Fruit fly (Drosophila melanogaster): Measurements from ENCODE around the gene Tm2.

Tm2 gene

dm6 chr3R:15262710-15263672 lies 47.0 kb upstream of the Tm2 start, which contains the start of the genes eIF2gamma and Set (continued):
- TF ChIP-seq CG15011 (GFP tag; optimal IDR thresholded peaks at IDR 0.05) = no peak
- peak; percentile 4; the same call in 1 of the 2 replicates for TF ChIP-seq CG17328 (GFP tag; IDR thresholded peaks at IDR 0.05)
- TF ChIP-seq CG6689 (GFP tag; IDR thresholded peaks at IDR 0.05) = no peak
- no peak for TF ChIP-seq odd (GFP tag; optimal IDR thresholded peaks at IDR 0.05)
- TF ChIP-seq ken (GFP tag; IDR thresholded peaks at IDR 0.05) = no peak
- no peak for TF ChIP-seq bcd (GFP tag; optimal IDR thresholded peaks at IDR 0.05)
- no peak for TF ChIP-seq CG32772 (GFP tag; IDR thresholded peaks at IDR 0.05)
- TF ChIP-seq corto (GFP tag; optimal IDR thresholded peaks at IDR 0.05) = no peak
- no peak for TF ChIP-seq Hmr (GFP tag; optimal IDR thresholded peaks at IDR 0.05)
- no peak for TF ChIP-seq CG5953 (GFP tag; IDR thresholded peaks at IDR 0.05)
- no peak for TF ChIP-seq CG17612 (GFP tag; IDR thresholded peaks at IDR 0.05)
- TF ChIP-seq CG12236 (GFP tag; optimal IDR thresholded peaks at IDR 0.05) = no peak
- peak; percentile 54 for TF ChIP-seq CG17829 (tag; optimal IDR thresholded peaks at IDR 0.05)
- no peak for TF ChIP-seq CG17359 (tag; optimal IDR thresholded peaks at IDR 0.05)
- no peak for TF ChIP-seq sr (GFP tag; IDR thresholded peaks at IDR 0.05)
- TF ChIP-seq Kr (GFP tag; optimal IDR thresholded peaks at IDR 0.05) = no peak
- no peak for TF ChIP-seq CG4360 (GFP tag; IDR thresholded peaks at IDR 0.05)
- TF ChIP-seq twi (tag; optimal IDR thresholded peaks at IDR 0.05) = peak; percentile 53
- TF ChIP-seq ci (GFP tag; IDR thresholded peaks at IDR 0.05) = 0 out of 3 replicates have a peak, but pooled peaks have one; percentile 55
- no peak for TF ChIP-seq CG14965 (GFP tag; optimal IDR thresholded peaks at IDR 0.05; ENCODE audit: borderline replicate concordance)
- TF ChIP-seq CoRest (tag; optimal IDR thresholded peaks at IDR 0.05) = no peak
- TF ChIP-seq aop (GFP tag; IDR thresholded peaks at IDR 0.05) = no peak
- peak; percentile 18; the same call in 1 of the 3 replicates for TF ChIP-seq ase (GFP tag; IDR thresholded peaks at IDR 0.05)
- TF ChIP-seq CG12104 (GFP tag; optimal IDR thresholded peaks at IDR 0.05) = no peak
- TF ChIP-seq tx (GFP tag; optimal IDR thresholded peaks at IDR 0.05) = no peak
- TF ChIP-seq CG10462 (GFP tag; optimal IDR thresholded peaks at IDR 0.05) = no peak
- TF ChIP-seq lilli (GFP tag; optimal IDR thresholded peaks at IDR 0.05) = peak; percentile 63
- TF ChIP-seq en (GFP tag; optimal IDR thresholded peaks at IDR 0.05) = no peak
- no peak for TF ChIP-seq exex (tag; optimal IDR thresholded peaks at IDR 0.05)
- TF ChIP-seq CG18476 (GFP tag; optimal IDR thresholded peaks at IDR 0.05) = no peak
- TF ChIP-seq Fer3 (tag; optimal IDR thresholded peaks at IDR 0.05) = no peak
- no peak for TF ChIP-seq az2 (GFP tag; optimal IDR thresholded peaks at IDR 0.05)
- TF ChIP-seq ap (GFP tag; IDR thresholded peaks at IDR 0.05) = no peak
- peak; percentile 26 for TF ChIP-seq bab2 (GFP tag; optimal IDR thresholded peaks at IDR 0.05)
- TF ChIP-seq nmo (GFP tag; optimal IDR thresholded peaks at IDR 0.05) = peak; percentile 54
- no peak for TF ChIP-seq toy (GFP tag; IDR thresholded peaks at IDR 0.05)
- TF ChIP-seq fd102C (GFP tag; optimal IDR thresholded peaks at IDR 0.05) = no peak
- no peak for TF ChIP-seq tap (tag; optimal IDR thresholded peaks at IDR 0.05)
- TF ChIP-seq nerfin-1 (tag; optimal IDR thresholded peaks at IDR 0.05) = peak; percentile 58
- TF ChIP-seq CG18764 (GFP tag; optimal IDR thresholded peaks at IDR 0.05) = no peak
- no peak for TF ChIP-seq tll (GFP tag; optimal IDR thresholded peaks at IDR 0.05)
- no peak for TF ChIP-seq pfk (GFP tag; optimal IDR thresholded peaks at IDR 0.05)
- TF ChIP-seq CG16863 (GFP tag; optimal IDR thresholded peaks at IDR 0.05) = no peak
- no peak for TF ChIP-seq abd-A (tag; optimal IDR thresholded peaks at IDR 0.05)
- no peak for TF ChIP-seq CG4730 (GFP tag; IDR thresholded peaks at IDR 0.05)
- TF ChIP-seq CG3838 (GFP tag; optimal IDR thresholded peaks at IDR 0.05) = no peak
- TF ChIP-seq CG7786 (GFP tag; optimal IDR thresholded peaks at IDR 0.05) = peak; percentile 61
- peak; percentile 59 for TF ChIP-seq zfh2 (GFP tag; optimal IDR thresholded peaks at IDR 0.05)
- TF ChIP-seq CG4328 (GFP tag; optimal IDR thresholded peaks at IDR 0.05) = no peak
